In genomic region chr2L:13699057-13699456, dm6 we compare ENCODE assay signal across 3 fruit fly cellular contexts.
A peak's percentile ranks its signal among the peaks of the same experiment; 100 is the strongest.
TF ChIP-seq lines count a peak whose summit lies in the region.

No protein-coding gene starts in this region.

TF ChIP-seq in whole organism, prepupa, 60 proteins besides CTCF, POLR2A, EP300 and RAD21:
- 0 out of 3 replicates have a peak, but pooled peaks have one; percentile 31 for TF ChIP-seq eg (GFP tag; IDR thresholded peaks at IDR 0.05; lab: Robert Waterston, UW)
- peak; percentile 0 for TF ChIP-seq spab (GFP tag; optimal IDR thresholded peaks at IDR 0.05; lab: Kevin White, UChicago)
- peak; percentile 66 for TF ChIP-seq CG6163 (GFP tag; IDR thresholded peaks at IDR 0.05; lab: Robert Waterston, UW)
- TF ChIP-seq cyc (GFP tag; optimal IDR thresholded peaks at IDR 0.05; lab: Kevin White, UChicago), result no peak
- TF ChIP-seq Ets96B (tag; optimal IDR thresholded peaks at IDR 0.05; lab: Kevin White, UChicago), result peak; percentile 39
- no peak for TF ChIP-seq dac (GFP tag; optimal IDR thresholded peaks at IDR 0.05; lab: Kevin White, UChicago)
- TF ChIP-seq CG10669 (GFP tag; optimal IDR thresholded peaks at IDR 0.05; lab: Kevin White, UChicago), result peak; percentile 22
- TF ChIP-seq fd59A (GFP tag; optimal IDR thresholded peaks at IDR 0.05; lab: Kevin White, UChicago), result peak; percentile 7
- peak; percentile 1 for TF ChIP-seq Met (GFP tag; optimal IDR thresholded peaks at IDR 0.05; lab: Kevin White, UChicago)
- TF ChIP-seq Sox102F (GFP tag; optimal IDR thresholded peaks at IDR 0.05; lab: Kevin White, UChicago), result no peak
- peak; percentile 5 for TF ChIP-seq topi (GFP tag; optimal IDR thresholded peaks at IDR 0.05; lab: Kevin White, UChicago)
- TF ChIP-seq CG3919 (GFP tag; optimal IDR thresholded peaks at IDR 0.05; lab: Kevin White, UChicago), result peak; percentile 9
- no peak for TF ChIP-seq net (GFP tag; optimal IDR thresholded peaks at IDR 0.05; lab: Kevin White, UChicago)
- TF ChIP-seq dsx (GFP tag; optimal IDR thresholded peaks at IDR 0.05; lab: Kevin White, UChicago; ENCODE audit: poor library complexity, severe bottlenecking), result peak; percentile 4
- peak; percentile 13 for TF ChIP-seq CG6276 (GFP tag; optimal IDR thresholded peaks at IDR 0.05; lab: Kevin White, UChicago)
- TF ChIP-seq svp (GFP tag; lab: Kevin White, UChicago), result peak; percentile 31
TF ChIP-seq in whole organism, prepupa: peak in this region for 12.

TF ChIP-seq in whole organism, pupa, 21 proteins besides CTCF, POLR2A, EP300 and RAD21:
- TF ChIP-seq fd96Ca (GFP tag; IDR thresholded peaks at IDR 0.05; lab: Robert Waterston, UW) (0 out of 3 replicates have a peak, but pooled peaks have one; percentile 16), CG8159 (tag; optimal IDR thresholded peaks at IDR 0.05; lab: Kevin White, UChicago) (peak; percentile 53), Snoo (tag; optimal IDR thresholded peaks at IDR 0.05; lab: Kevin White, UChicago) (no peak), CG14655 (GFP tag; optimal IDR thresholded peaks at IDR 0.05; lab: Kevin White, UChicago) (peak; percentile 15)

TF ChIP-seq in whole organism, wandering third instar larva, 38 proteins besides CTCF, POLR2A, EP300 and RAD21:
- TF ChIP-seq brk (GFP tag; optimal IDR thresholded peaks at IDR 0.05; lab: Kevin White, UChicago) (no peak), fru (GFP tag; optimal IDR thresholded peaks at IDR 0.05; lab: Kevin White, UChicago) (peak; percentile 21), lola (GFP tag; optimal IDR thresholded peaks at IDR 0.05; lab: Kevin White, UChicago) (no peak), woc (GFP tag; optimal IDR thresholded peaks at IDR 0.05; lab: Kevin White, UChicago) (no peak), Vsx2 (GFP tag; optimal IDR thresholded peaks at IDR 0.05; lab: Kevin White, UChicago; ENCODE audit: partially characterized antibody) (no peak), GATAd (GFP tag; optimal IDR thresholded peaks at IDR 0.05; lab: Kevin White, UChicago) (no peak), dl (GFP tag; optimal IDR thresholded peaks at IDR 0.05; lab: Kevin White, UChicago; ENCODE audit: insufficient read depth in 1 of 2, partially characterized antibody in 2 of 2) (no peak), foxo (GFP tag; optimal IDR thresholded peaks at IDR 0.05; lab: Kevin White, UChicago) (peak in 1 of 2 experiments; percentile 11), sage (GFP tag; optimal IDR thresholded peaks at IDR 0.05; lab: Kevin White, UChicago) (no peak), HLH106 (tag; optimal IDR thresholded peaks at IDR 0.05; lab: Kevin White, UChicago) (peak; percentile 11), dsf (GFP tag; optimal IDR thresholded peaks at IDR 0.05; lab: Kevin White, UChicago; ENCODE audit: borderline replicate concordance) (no peak), Dfd (GFP tag; optimal IDR thresholded peaks at IDR 0.05; lab: Kevin White, UChicago) (no peak), CG9705 (GFP tag; optimal IDR thresholded peaks at IDR 0.05; lab: Kevin White, UChicago) (no peak), pan (optimal IDR thresholded peaks at IDR 0.05; lab: Kevin White, UChicago) (no peak), CrebA (GFP tag; optimal IDR thresholded peaks at IDR 0.05; lab: Kevin White, UChicago; ENCODE audit: borderline replicate concordance) (no peak), br (GFP tag; optimal IDR thresholded peaks at IDR 0.05; lab: Kevin White, UChicago) (no peak), Dif (GFP tag; optimal IDR thresholded peaks at IDR 0.05; lab: Kevin White, UChicago; ENCODE audit: partially characterized antibody) (no peak), h (GFP tag; optimal IDR thresholded peaks at IDR 0.05; lab: Kevin White, UChicago) (peak; percentile 28)
